Fruit fly (Drosophila melanogaster): ENCODE data around the gene Hexim.

The Hexim gene

dm6 chr3R:14651076-14651662 is 8.1 kb upstream of the Hexim start:
- TF ChIP-seq gl (tag; optimal IDR thresholded peaks at IDR 0.05): peak; percentile 3
- TF ChIP-seq CG13204 (GFP tag; optimal IDR thresholded peaks at IDR 0.05): peak; percentile 6
- TF ChIP-seq CG34367 (tag; optimal IDR thresholded peaks at IDR 0.05): no peak
- TF ChIP-seq EcR (GFP tag; optimal IDR thresholded peaks at IDR 0.05): peak; percentile 93

dm6 chr3R:14652301-14652880 is 6.8 kb upstream of the Hexim start:
- no peak for TF ChIP-seq D1 (tag; optimal IDR thresholded peaks at IDR 0.05)
- TF ChIP-seq CG15710 (tag; optimal IDR thresholded peaks at IDR 0.05): no peak
- TF ChIP-seq CG8159 (tag; optimal IDR thresholded peaks at IDR 0.05): no peak

dm6 chr3R:14653039-14653852 is 6.0 kb upstream of the Hexim start:
- TF ChIP-seq CG14655 (GFP tag; optimal IDR thresholded peaks at IDR 0.05) (peak; percentile 22), gl (tag; optimal IDR thresholded peaks at IDR 0.05) (peak; percentile 56), CG32121 (GFP tag; IDR thresholded peaks at IDR 0.05) (peak; percentile 55), Ets98B (GFP tag; IDR thresholded peaks at IDR 0.05) (peak; percentile 54), CG12605 (GFP tag; IDR thresholded peaks at IDR 0.05) (no peak), CG34367 (tag; optimal IDR thresholded peaks at IDR 0.05) (no peak), CG8301 (tag; optimal IDR thresholded peaks at IDR 0.05) (peak; percentile 13), EcR (GFP tag; optimal IDR thresholded peaks at IDR 0.05) (peak; percentile 79), D1 (tag; optimal IDR thresholded peaks at IDR 0.05) (peak; percentile 25), CG17806 (tag; optimal IDR thresholded peaks at IDR 0.05) (no peak), CG9948 (tag; optimal IDR thresholded peaks at IDR 0.05) (no peak), CG15710 (tag; optimal IDR thresholded peaks at IDR 0.05) (no peak), CG10348 (GFP tag; IDR thresholded peaks at IDR 0.05) (no peak), fd96Ca (GFP tag; IDR thresholded peaks at IDR 0.05) (peak; percentile 54), CG13204 (GFP tag; optimal IDR thresholded peaks at IDR 0.05) (peak; percentile 56), CG8159 (tag; optimal IDR thresholded peaks at IDR 0.05) (no peak), rn (GFP tag; IDR thresholded peaks at IDR 0.05) (no peak), Pif1A (GFP tag; optimal IDR thresholded peaks at IDR 0.05) (no peak), Pif1B (GFP tag; optimal IDR thresholded peaks at IDR 0.05) (no peak), CG4496 (GFP tag; IDR thresholded peaks at IDR 0.05) (peak; percentile 51), Snoo (tag; optimal IDR thresholded peaks at IDR 0.05) (peak; percentile 26)

- TF ChIP-seq CG17806 (tag; optimal IDR thresholded peaks at IDR 0.05) (no peak), EcR (GFP tag; optimal IDR thresholded peaks at IDR 0.05) (peak; percentile 55), CG15710 (tag; optimal IDR thresholded peaks at IDR 0.05) (no peak), CG13204 (GFP tag; optimal IDR thresholded peaks at IDR 0.05) (peak; percentile 60), fd96Ca (GFP tag; IDR thresholded peaks at IDR 0.05) (no peak), Pif1A (GFP tag; optimal IDR thresholded peaks at IDR 0.05) (no peak)
Observed at dm6 chr3R:14654231-14654975, 4.8 kb upstream of the Hexim start.

dm6 chr3R:14654976-14655896 is 4.0 kb upstream of the Hexim start:
- TF ChIP-seq D1 (tag; optimal IDR thresholded peaks at IDR 0.05): peak; percentile 28
- TF ChIP-seq Snoo (tag; optimal IDR thresholded peaks at IDR 0.05): peak; percentile 92
- TF ChIP-seq CG13204 (GFP tag; optimal IDR thresholded peaks at IDR 0.05): peak; percentile 80
- TF ChIP-seq rn (GFP tag; IDR thresholded peaks at IDR 0.05): peak; percentile 49
- TF ChIP-seq fd96Ca (GFP tag; IDR thresholded peaks at IDR 0.05): peak; percentile 95
- peak; percentile 92 for TF ChIP-seq CG14655 (GFP tag; optimal IDR thresholded peaks at IDR 0.05)
- TF ChIP-seq CG34367 (tag; optimal IDR thresholded peaks at IDR 0.05): peak; percentile 89
- peak; percentile 68 for TF ChIP-seq CG10348 (GFP tag; IDR thresholded peaks at IDR 0.05)
- TF ChIP-seq Pif1B (GFP tag; optimal IDR thresholded peaks at IDR 0.05): peak; percentile 83
- peak; percentile 83 for TF ChIP-seq gl (tag; optimal IDR thresholded peaks at IDR 0.05)
- TF ChIP-seq CG8301 (tag; optimal IDR thresholded peaks at IDR 0.05): peak; percentile 92
- TF ChIP-seq CG12605 (GFP tag; IDR thresholded peaks at IDR 0.05): peak; percentile 84
- TF ChIP-seq CG15710 (tag; optimal IDR thresholded peaks at IDR 0.05): peak; percentile 92
- TF ChIP-seq Ets98B (GFP tag; IDR thresholded peaks at IDR 0.05): peak; percentile 93
- TF ChIP-seq Pif1A (GFP tag; optimal IDR thresholded peaks at IDR 0.05): peak; percentile 94
- peak; percentile 93 for TF ChIP-seq CG32121 (GFP tag; IDR thresholded peaks at IDR 0.05)
- peak; percentile 95 for TF ChIP-seq CG4496 (GFP tag; IDR thresholded peaks at IDR 0.05)
- TF ChIP-seq CG17806 (tag; optimal IDR thresholded peaks at IDR 0.05): peak; percentile 88
- peak; percentile 53 for TF ChIP-seq EcR (GFP tag; optimal IDR thresholded peaks at IDR 0.05)
- TF ChIP-seq CG9948 (tag; optimal IDR thresholded peaks at IDR 0.05): peak; percentile 81
- peak; percentile 93 for TF ChIP-seq CG8159 (tag; optimal IDR thresholded peaks at IDR 0.05)
